Worm (Caenorhabditis elegans) whole organism, L1 larva: Measurements from ENCODE around the gene C48A7.16.

Source experiments
- C04F5.9 ChIP-seq: sonication (generic microtip); optimal IDR thresholded peaks from 2 replicates; lab custom pipeline; 2016; ENCODE audit warnings: missing genetic modification characterization, missing compliant biosample characterization
- Y116A8C.19 ChIP-seq: sonication (generic microtip); optimal IDR thresholded peaks from 2 replicates; lab custom pipeline; 2016; ENCODE audit warnings: missing compliant biosample characterization, missing genetic modification characterization, borderline replicate concordance
- aha-1 ChIP-seq: fragments of 150-350 bp; optimal IDR thresholded peaks from 2 replicates; lab custom pipeline; 2014; ENCODE audit warnings: missing biosample characterization, missing genetic modification characterization
- alr-1 ChIP-seq: fragments of 200-800 bp; sonication (Bioruptor generic); optimal IDR thresholded peaks from 2 replicates; lab custom pipeline; 2018; ENCODE audit warnings: borderline replicate concordance, mild to moderate bottlenecking, missing genetic modification characterization, missing compliant biosample characterization
- ceh-63 ChIP-seq: fragments of 200-800 bp; sonication (Bioruptor generic); optimal IDR thresholded peaks from 2 replicates; lab custom pipeline; 2018; ENCODE audit warnings: mild to moderate bottlenecking, missing genetic modification characterization, missing compliant biosample characterization
- ceh-88 ChIP-seq: fragments of 200-800 bp; sonication (Bioruptor generic); IDR thresholded peaks from 2 replicates; pipeline ENCODE4 v1.3.6; 2022; ENCODE audit warnings: missing genetic modification characterization, missing compliant biosample characterization
- ceh-90 ChIP-seq: sonication (generic microtip); optimal IDR thresholded peaks from 2 replicates; lab custom pipeline; 2016; ENCODE audit warnings: missing genetic modification characterization, missing compliant biosample characterization
- dpl-1 ChIP-seq, 3 experiments: fragments of 150-350 bp in 2 of 3; sonication (generic microtip) in 1 of 3; optimal IDR thresholded peaks; 2 replicates each; lab custom pipeline; 2014 to 2017; ENCODE audit warnings: missing biosample characterization in 3 of 3, missing genetic modification characterization in 3 of 3, missing genetic modification reagents in 3 of 3
- dsc-1 ChIP-seq: sonication (generic microtip); optimal IDR thresholded peaks from 2 replicates; lab custom pipeline; 2016; ENCODE audit warnings: mild to moderate bottlenecking, missing genetic modification characterization, missing compliant biosample characterization
- efl-1 ChIP-seq, 4 experiments: fragments of 150-350 bp; optimal IDR thresholded peaks in 3 of 4; peaks in 1 of 4; 1 replicate in 1 of 4; 2 replicates in 3 of 4; lab custom pipeline; 2014; ENCODE audit warnings: missing biosample characterization in 2 of 4, missing genetic modification characterization in 2 of 4, missing genetic modification reagents in 2 of 4
- efl-3 ChIP-seq: fragments of 200-800 bp; sonication (Bioruptor generic); optimal IDR thresholded peaks from 2 replicates; lab custom pipeline; 2018; ENCODE audit warnings: mild to moderate bottlenecking, missing genetic modification characterization, missing compliant biosample characterization
- egl-13 ChIP-seq: sonication (generic microtip); optimal IDR thresholded peaks from 2 replicates; lab custom pipeline; 2016; ENCODE audit warnings: missing genotype, missing genetic modification reagents, missing genetic modification characterization, missing compliant biosample characterization
- egl-27 ChIP-seq, 2 experiments: fragments of 150-350 bp in 1 of 2; sonication (generic microtip); optimal IDR thresholded peaks; 3 replicates each; lab custom pipeline; 2017 to 2018; ENCODE audit warnings: missing biosample characterization in 2 of 2, missing genetic modification characterization in 2 of 2, missing genetic modification reagents in 2 of 2
- elt-2 ChIP-seq: sonication (generic microtip); optimal IDR thresholded peaks from 2 replicates; lab custom pipeline; 2016; ENCODE audit warnings: missing genetic modification characterization, mild to moderate bottlenecking, inconsistent platforms, missing compliant biosample characterization, missing genetic modification reagents
- grh-1 ChIP-seq: fragments of 200-800 bp; sonication (Bioruptor generic); IDR thresholded peaks from 2 replicates; pipeline ENCODE4 v1.3.6; 2022; ENCODE audit warnings: missing genetic modification reagents, missing genetic modification characterization, missing compliant biosample characterization
- lin-13 ChIP-seq: fragments of 150-350 bp; optimal IDR thresholded peaks from 2 replicates; lab custom pipeline; 2014; ENCODE audit warnings: missing biosample characterization, missing genetic modification reagents, missing genetic modification characterization
- lin-14 ChIP-seq: fragments of 200-800 bp; sonication (Bioruptor generic); optimal IDR thresholded peaks from 2 replicates; lab custom pipeline; 2018; ENCODE audit warnings: mild to moderate bottlenecking, missing genetic modification characterization, moderate library complexity, missing compliant biosample characterization
- lin-39 ChIP-seq: fragments of 150-350 bp; optimal IDR thresholded peaks from 2 replicates; lab custom pipeline; 2014; ENCODE audit warnings: missing biosample characterization, missing genetic modification reagents, missing genetic modification characterization
- lir-3 ChIP-seq: sonication (generic microtip); optimal IDR thresholded peaks from 2 replicates; lab custom pipeline; 2016; ENCODE audit warnings: mild to moderate bottlenecking, missing genetic modification characterization, moderate library complexity, missing compliant biosample characterization; ENCODE audit not compliant: poor library complexity
- lsy-2 ChIP-seq, 2 experiments: fragments of 150-350 bp; optimal IDR thresholded peaks; 2 replicates each; lab custom pipeline; 2014; ENCODE audit warnings: missing biosample characterization in 2 of 2, missing genetic modification characterization in 2 of 2
- mab-9 ChIP-seq: fragments of 200-800 bp; sonication (Bioruptor generic); IDR thresholded peaks from 2 replicates; pipeline ENCODE4 v1.3.6; 2022; ENCODE audit warnings: missing genetic modification reagents, missing genetic modification characterization, missing compliant biosample characterization
- nhr-11 ChIP-seq: fragments of 150-350 bp; optimal IDR thresholded peaks from 2 replicates; lab custom pipeline; 2014; ENCODE audit warnings: missing biosample characterization, missing genetic modification characterization
- nhr-19 ChIP-seq: fragments of 200-800 bp; sonication (Bioruptor generic); conservative IDR thresholded peaks from 2 replicates; pipeline ENCODE4 v1.3.6; 2022; ENCODE audit warnings: missing genetic modification characterization, missing compliant biosample characterization
- nhr-20 ChIP-seq: sonication (generic microtip); optimal IDR thresholded peaks from 2 replicates; lab custom pipeline; 2016; ENCODE audit warnings: mild to moderate bottlenecking, missing genetic modification characterization, missing compliant biosample characterization
- nhr-237 ChIP-seq: fragments of 150-350 bp; optimal IDR thresholded peaks from 2 replicates; lab custom pipeline; 2014; ENCODE audit warnings: missing biosample characterization, missing genetic modification characterization
- nhr-47 ChIP-seq: sonication (generic microtip); optimal IDR thresholded peaks from 2 replicates; lab custom pipeline; 2016; ENCODE audit warnings: mild to moderate bottlenecking, missing genetic modification characterization, moderate library complexity, missing compliant biosample characterization
- nhr-71 ChIP-seq: sonication (generic microtip); optimal IDR thresholded peaks from 2 replicates; lab custom pipeline; 2016; ENCODE audit warnings: mild to moderate bottlenecking, missing genetic modification characterization, moderate library complexity, missing compliant biosample characterization
- pag-3 ChIP-seq: sonication (generic microtip); optimal IDR thresholded peaks from 2 replicates; lab custom pipeline; 2017; ENCODE audit warnings: missing genetic modification characterization, mild to moderate bottlenecking, missing compliant biosample characterization, antibody characterized with exemption, borderline replicate concordance; ENCODE audit not compliant: insufficient read depth
- pax-3 ChIP-seq: fragments of 200-800 bp; sonication (Bioruptor generic); optimal IDR thresholded peaks from 2 replicates; lab custom pipeline; 2018; ENCODE audit warnings: mild to moderate bottlenecking, missing genetic modification characterization, moderate library complexity, missing compliant biosample characterization
- pqm-1 ChIP-seq: sonication (generic microtip); optimal IDR thresholded peaks from 3 replicates; lab custom pipeline; 2017; ENCODE audit warnings: missing biosample characterization, missing genetic modification characterization
- rnt-1 ChIP-seq: sonication (generic microtip); optimal IDR thresholded peaks from 2 replicates; lab custom pipeline; 2016; ENCODE audit warnings: mild to moderate bottlenecking, missing genetic modification characterization, moderate library complexity, missing compliant biosample characterization
- snu-23 ChIP-seq: sonication (generic microtip); optimal IDR thresholded peaks from 2 replicates; lab custom pipeline; 2016; ENCODE audit warnings: missing genetic modification characterization, missing compliant biosample characterization
- tbx-2 ChIP-seq: sonication (generic microtip); optimal IDR thresholded peaks from 2 replicates; lab custom pipeline; 2016; ENCODE audit warnings: missing genetic modification characterization, missing compliant biosample characterization
- tlp-1 ChIP-seq: fragments of 150-350 bp; optimal IDR thresholded peaks from 2 replicates; lab custom pipeline; 2014; ENCODE audit warnings: missing biosample characterization, missing genetic modification characterization
- unc-130 ChIP-seq: fragments of 150-350 bp; optimal IDR thresholded peaks from 2 replicates; lab custom pipeline; 2017; ENCODE audit warnings: missing biosample characterization, missing genetic modification characterization, inconsistent platforms
- unc-62 ChIP-seq: fragments of 150-350 bp; optimal IDR thresholded peaks from 2 replicates; lab custom pipeline; 2014; ENCODE audit warnings: missing biosample characterization, missing genetic modification reagents, missing genetic modification characterization
- unc-98 ChIP-seq: fragments of 200-800 bp; sonication (Bioruptor generic); IDR thresholded peaks from 2 replicates; pipeline ENCODE4 v1.3.6; 2022; ENCODE audit warnings: missing genetic modification characterization, missing compliant biosample characterization
- xbp-1 ChIP-seq: sonication (generic microtip); optimal IDR thresholded peaks from 2 replicates; lab custom pipeline; 2016; ENCODE audit warnings: missing genetic modification characterization, missing compliant biosample characterization
- zag-1 ChIP-seq: fragments of 150-350 bp; optimal IDR thresholded peaks from 2 replicates; lab custom pipeline; 2014; ENCODE audit warnings: missing biosample characterization, missing genetic modification characterization

The C48A7.16 gene

ce11 chrIV:7420913-7421312 is 15.6 kb downstream of the C48A7.16 start, which contains the start of gene srtx-1 (continued):
- no peak for TF ChIP-seq aha-1 (tag; lab: Kevin White, UChicago)

- no peak for TF ChIP-seq C04F5.9 (tag; lab: Kevin White, UChicago)
- no peak for TF ChIP-seq egl-13 (tag; lab: Kevin White, UChicago)
These were observed 18.9 kb downstream of the C48A7.16 start, which contains the start of gene unc-82 for ce11 chrIV:7424198-7424597. Gene unc-82, plus strand, starts transcription at chrIV:7424498.

ce11 chrIV:7426055-7426454 is 20.8 kb downstream of the C48A7.16 start:
- TF ChIP-seq rnt-1 (tag; lab: Kevin White, UChicago) (peak; percentile 72), egl-27 (tag; optimal IDR thresholded peaks at IDR 0.05; lab: Kevin White, UChicago) (no peak), unc-130 (tag; lab: Kevin White, UChicago) (peak; percentile 33), zag-1 (tag; lab: Kevin White, UChicago) (no peak), nhr-19 (GFP tag; lab: Robert Waterston, UW) (peak; percentile 47), Y116A8C.19 (tag; lab: Kevin White, UChicago) (no peak), lin-14 (GFP tag; lab: Kevin White, UChicago) (peak; percentile 91), tbx-2 (peak; percentile 14), lsy-2 (tag; optimal IDR thresholded peaks at IDR 0.05; lab: Kevin White, UChicago) (peak in 1 of 2 experiments; percentile 53), nhr-71 (tag; lab: Kevin White, UChicago) (peak; percentile 65), nhr-20 (peak; percentile 31), snu-23 (peak; percentile 47)

DNA sequence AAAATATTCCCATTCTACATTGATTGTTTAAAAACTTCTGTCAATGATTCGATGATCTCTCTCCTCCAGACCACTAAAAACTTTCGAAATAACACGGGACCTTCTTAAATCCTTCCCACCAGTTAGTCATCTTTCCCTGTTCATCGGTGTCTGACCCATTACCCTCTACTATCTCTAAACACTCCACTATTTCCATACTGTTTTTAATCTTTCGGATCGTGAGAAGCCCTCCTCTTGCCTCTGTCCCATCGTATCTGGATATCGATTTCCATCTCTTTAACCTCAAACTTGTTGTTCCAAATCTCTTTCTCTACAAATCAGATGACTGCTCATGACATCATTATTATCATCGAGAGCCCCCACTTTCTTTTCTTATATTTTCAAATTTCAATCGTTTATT is 23.1 kb downstream of the C48A7.16 start:
- TF ChIP-seq lin-13 (no peak), lsy-2 (tag; optimal IDR thresholded peaks at IDR 0.05; lab: Kevin White, UChicago) (peak; percentile 6 to 33), grh-1 (GFP tag; lab: Robert Waterston, UW) (no peak), mab-9 (GFP tag; lab: Robert Waterston, UW) (no peak), nhr-47 (no peak), unc-62 (no peak), C04F5.9 (tag; lab: Kevin White, UChicago) (no peak), lin-14 (GFP tag; lab: Kevin White, UChicago) (no peak), lin-39 (tag; lab: Kevin White, UChicago) (no peak), rnt-1 (tag; lab: Kevin White, UChicago) (peak; percentile 55), nhr-19 (GFP tag; lab: Robert Waterston, UW) (no peak), dpl-1 (GFP tag; optimal IDR thresholded peaks at IDR 0.05; lab: Kevin White, UChicago) (no peak), pax-3 (no peak), efl-1 (optimal IDR thresholded peaks at IDR 0.05; lab: Kevin White, UChicago) (no peak), efl-1 (GFP tag; optimal IDR thresholded peaks at IDR 0.05 in 1 of 2; lab: Kevin White, UChicago) (peak in 1 of 2 experiments; percentile 79), unc-130 (tag; lab: Kevin White, UChicago) (peak; percentile 10), ceh-88 (GFP tag; lab: Robert Waterston, UW) (no peak), dsc-1 (tag; lab: Kevin White, UChicago) (peak; percentile 1)

- TF ChIP-seq lin-14 (GFP tag; lab: Kevin White, UChicago) (peak; percentile 78), nhr-71 (tag; lab: Kevin White, UChicago) (peak; percentile 54), lin-39 (tag; lab: Kevin White, UChicago) (peak; percentile 44), nhr-19 (GFP tag; lab: Robert Waterston, UW) (peak; percentile 17; the same call in 1 of the 2 replicates), egl-27 (tag; optimal IDR thresholded peaks at IDR 0.05; lab: Kevin White, UChicago) (no peak), alr-1 (tag; lab: Kevin White, UChicago) (no peak), lsy-2 (tag; optimal IDR thresholded peaks at IDR 0.05; lab: Kevin White, UChicago) (peak in 1 of 2 experiments; percentile 39), unc-98 (GFP tag; lab: Robert Waterston, UW) (no peak), lir-3 (no peak), snu-23 (no peak), C04F5.9 (tag; lab: Kevin White, UChicago) (no peak), nhr-237 (no peak), dsc-1 (tag; lab: Kevin White, UChicago) (no peak), pag-3 (tag; lab: Kevin White, UChicago) (no peak), elt-2 (tag; lab: Kevin White, UChicago) (no peak), grh-1 (GFP tag; lab: Robert Waterston, UW) (no peak), unc-130 (tag; lab: Kevin White, UChicago) (peak; percentile 37), efl-3 (no peak), efl-1 (optimal IDR thresholded peaks at IDR 0.05; lab: Kevin White, UChicago) (no peak), efl-1 (GFP tag; optimal IDR thresholded peaks at IDR 0.05 in 1 of 2; lab: Kevin White, UChicago) (no peak), ceh-90 (tag; lab: Kevin White, UChicago) (no peak), ceh-63 (GFP tag; lab: Kevin White, UChicago) (no peak), pqm-1 (tag; lab: Kevin White, UChicago) (no peak), nhr-20 (no peak), tlp-1 (tag; lab: Kevin White, UChicago) (no peak), xbp-1 (tag; lab: Kevin White, UChicago) (no peak), unc-62 (no peak), nhr-47 (no peak), nhr-11 (tag; lab: Kevin White, UChicago) (no peak)
These were observed 23.7 kb downstream of the C48A7.16 start for ce11 chrIV:7428998-7429397.
